Worm (Caenorhabditis elegans): ENCODE results near the gene C17B7.12.

DNA sequence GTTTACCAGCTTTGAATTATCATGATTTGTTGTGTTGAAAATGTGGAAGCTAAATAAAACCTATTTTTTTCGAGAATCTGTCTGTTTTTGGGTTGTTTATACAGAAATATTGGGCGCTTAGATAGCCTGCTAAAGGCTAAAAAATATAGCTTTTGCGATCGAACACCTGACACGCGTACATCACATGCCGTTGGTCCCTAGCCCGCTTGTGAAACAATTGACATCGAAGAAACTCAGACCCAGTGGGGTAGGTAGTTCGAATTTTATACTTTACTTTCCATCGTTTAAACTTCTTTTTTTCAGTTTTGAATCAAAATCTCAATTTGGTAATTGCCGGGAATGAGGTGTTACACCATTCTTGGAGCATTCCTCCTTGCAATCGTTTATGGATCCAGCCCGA, 14.0 kb upstream of the C17B7.12 start, which contains the start of gene C17B7.4:
- TF ChIP-seq ceh-36 (tag; optimal IDR thresholded peaks at IDR 0.05) (no peak), sea-1 (GFP tag; conservative IDR thresholded peaks at IDR 0.05) (no peak), ama-1 (optimal IDR thresholded peaks at IDR 0.05) (no peak), tbx-11 (GFP tag; IDR thresholded peaks at IDR 0.05) (no peak), aly-1 (tag; optimal IDR thresholded peaks at IDR 0.05) (no peak), hmbx-1 (tag; optimal IDR thresholded peaks at IDR 0.05) (no peak), tbx-37 (GFP tag; conservative IDR thresholded peaks at IDR 0.05) (no peak), flt-1 (GFP tag; IDR thresholded peaks at IDR 0.05) (no peak), B0310.2 (tag; optimal IDR thresholded peaks at IDR 0.05) (no peak), tra-4 (tag; optimal IDR thresholded peaks at IDR 0.05) (no peak), ets-7 (tag; optimal IDR thresholded peaks at IDR 0.05) (no peak), hnd-1 (tag; optimal IDR thresholded peaks at IDR 0.05) (no peak)

All from whole organism, early embryonic.